Fruit fly (Drosophila melanogaster): Measurements from ENCODE around the gene sinah.

DNA sequence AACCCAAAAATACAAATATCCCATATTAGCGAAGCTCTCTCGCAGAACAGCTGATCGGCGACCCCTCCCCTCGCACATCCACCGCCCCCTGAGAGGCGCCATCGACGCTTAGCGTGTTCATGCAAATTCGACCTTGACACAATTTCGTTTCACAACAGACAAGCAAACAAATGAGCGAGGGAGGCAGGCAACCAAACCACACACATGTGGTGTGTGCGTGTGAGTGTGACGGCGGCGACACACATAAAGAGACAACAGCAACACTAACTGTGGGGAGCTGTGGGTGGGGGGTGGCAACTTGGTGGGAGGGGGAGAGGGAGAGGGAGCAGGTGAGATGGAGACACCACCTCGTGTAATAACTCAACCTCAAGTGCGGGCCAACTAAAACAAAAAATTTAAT is 34.2 kb upstream of the sinah start:
- TF ChIP-seq Ets96B (tag; optimal IDR thresholded peaks at IDR 0.05) (no peak), CG8632 (GFP tag; optimal IDR thresholded peaks at IDR 0.05) (no peak), CG15336 (GFP tag; IDR thresholded peaks at IDR 0.05) (no peak), fkh (GFP tag; optimal IDR thresholded peaks at IDR 0.05) (peak; percentile 40), fd85E (GFP tag; optimal IDR thresholded peaks at IDR 0.05) (no peak), vri (GFP tag; optimal IDR thresholded peaks at IDR 0.05) (no peak), CG11902 (GFP tag; optimal IDR thresholded peaks at IDR 0.05) (no peak), CG10669 (GFP tag; optimal IDR thresholded peaks at IDR 0.05) (no peak)
